Fruit fly (Drosophila melanogaster) whole organism, pupa: ENCODE results near the gene CG7214.

Experiments
- CG10348 ChIP-seq: fragments of 200-800 bp; sonication (Bioruptor generic); IDR thresholded peaks from 2 replicates; pipeline ENCODE4 v1.3.6; 2022; ENCODE audit warnings: missing biosample characterization, missing genetic modification characterization
- CG12605 ChIP-seq: fragments of 200-800 bp; sonication (Bioruptor generic); IDR thresholded peaks from 2 replicates; pipeline ENCODE4 v1.3.6; 2022; ENCODE audit warnings: missing biosample characterization, missing genetic modification characterization
- CG13204 ChIP-seq: fragments of 200-800 bp; sonication (Bioruptor generic); optimal IDR thresholded peaks from 2 replicates; lab custom pipeline; 2018; ENCODE audit warnings: missing biosample characterization, mild to moderate bottlenecking, missing genetic modification characterization, moderate library complexity
- CG32121 ChIP-seq: fragments of 200-800 bp; sonication (Bioruptor generic); IDR thresholded peaks from 2 replicates; pipeline ENCODE4 v1.3.6; 2022; ENCODE audit warnings: missing biosample characterization, missing genetic modification characterization
- CG4496 ChIP-seq: fragments of 200-800 bp; sonication (Bioruptor generic); IDR thresholded peaks from 3 replicates; pipeline ENCODE4 v1.3.6; 2022; ENCODE audit warnings: missing biosample characterization, missing genetic modification characterization
- CG8159 ChIP-seq: fragments of 200-800 bp; sonication (Bioruptor generic); optimal IDR thresholded peaks from 3 replicates; lab custom pipeline; 2018; ENCODE audit warnings: missing biosample characterization, mild to moderate bottlenecking, missing genetic modification characterization, moderate library complexity
- D1 ChIP-seq: fragments of 200-800 bp; sonication (Bioruptor generic); optimal IDR thresholded peaks from 2 replicates; lab custom pipeline; 2018; ENCODE audit warnings: missing biosample characterization, mild to moderate bottlenecking, missing genetic modification characterization, moderate library complexity
- EcR ChIP-seq: fragments of 200-800 bp; sonication (Bioruptor generic); optimal IDR thresholded peaks from 3 replicates; lab custom pipeline; 2019; ENCODE audit warnings: missing biosample characterization, missing genetic modification characterization, mild to moderate bottlenecking, moderate library complexity, missing genetic modification reagents
- Ets98B ChIP-seq: fragments of 200-800 bp; sonication (Bioruptor generic); IDR thresholded peaks from 2 replicates; pipeline ENCODE4 v1.3.6; 2022; ENCODE audit warnings: missing biosample characterization, missing genetic modification characterization
- Pif1A ChIP-seq: fragments of 200-800 bp; sonication (Bioruptor generic); optimal IDR thresholded peaks from 3 replicates; lab custom pipeline; 2016; ENCODE audit warnings: missing biosample characterization, missing genetic modification characterization
- Pif1B ChIP-seq: fragments of 200-800 bp; sonication (Bioruptor generic); optimal IDR thresholded peaks from 3 replicates; lab custom pipeline; 2016; ENCODE audit warnings: missing biosample characterization, missing genetic modification characterization
- Snoo ChIP-seq: fragments of 200-800 bp; sonication (Bioruptor generic); optimal IDR thresholded peaks from 3 replicates; lab custom pipeline; 2017; ENCODE audit warnings: missing biosample characterization, mild to moderate bottlenecking, missing genetic modification characterization, inconsistent platforms
- gl ChIP-seq: fragments of 200-800 bp; sonication (Bioruptor generic); optimal IDR thresholded peaks from 2 replicates; lab custom pipeline; 2018; ENCODE audit warnings: missing biosample characterization, mild to moderate bottlenecking, missing genetic modification characterization

DNA sequence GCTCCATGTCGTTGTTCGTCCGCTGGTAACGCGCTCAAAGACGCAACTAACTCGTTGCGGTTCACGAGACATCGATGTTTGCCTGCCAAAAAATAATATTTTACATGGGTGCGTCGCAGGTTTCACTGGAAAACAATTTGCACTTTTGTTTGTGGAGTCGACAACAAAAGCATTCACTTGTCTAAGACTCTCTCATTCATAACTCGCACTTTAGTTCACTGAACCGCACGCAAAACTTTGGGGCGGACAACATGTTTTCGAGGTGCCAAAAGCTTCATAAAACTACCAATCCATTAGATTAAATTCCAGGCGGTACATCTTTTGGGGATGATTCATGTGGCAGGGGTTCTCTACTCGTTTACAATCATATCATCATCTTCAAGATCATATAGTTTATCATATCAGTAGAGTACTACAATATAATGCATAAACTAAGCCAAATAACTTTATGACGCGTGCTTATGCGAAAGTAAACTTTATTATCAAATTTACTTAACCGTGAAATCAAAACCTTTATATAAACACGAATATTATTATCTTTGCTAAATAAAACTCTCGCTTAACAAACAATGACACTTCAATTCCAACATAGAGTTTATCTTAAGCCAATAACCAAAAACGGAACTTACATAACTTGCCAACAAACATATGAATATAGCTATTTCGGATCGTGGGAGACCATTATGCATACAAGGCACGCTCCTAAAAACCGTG is 33.5 kb upstream of the CG7214 start, which contains the start of gene CG7179:
- TF ChIP-seq CG13204 (GFP tag; lab: Kevin White, UChicago) (no peak), Pif1A (GFP tag; lab: Kevin White, UChicago) (no peak), gl (tag; lab: Kevin White, UChicago) (no peak), D1 (tag; lab: Kevin White, UChicago) (no peak), Snoo (tag; lab: Kevin White, UChicago) (no peak), CG32121 (no peak), CG4496 (GFP tag; lab: Robert Waterston, UW) (no peak), Pif1B (GFP tag; lab: Kevin White, UChicago) (no peak), CG12605 (GFP tag; lab: Robert Waterston, UW) (no peak), CG8159 (no peak), Ets98B (GFP tag; lab: Robert Waterston, UW) (no peak), EcR (GFP tag; lab: Kevin White, UChicago) (no peak), CG10348 (GFP tag; lab: Robert Waterston, UW) (no peak)
